Fruit fly (Drosophila melanogaster) whole organism, embryonic: Measurements from ENCODE around the gene alphaCOP.
A peak's percentile ranks its signal among the peaks of the same experiment; 100 is the strongest.

Experiments
- Adf1 ChIP-seq: fragments of 200-800 bp; sonication (Bioruptor generic); IDR thresholded peaks from 2 replicates; pipeline ENCODE4 v1.3.6; 2022; ENCODE audit warnings: missing biosample characterization, missing genetic modification characterization
- BEAF-32 ChIP-seq: fragments of 200-800 bp; sonication (Bioruptor generic); optimal IDR thresholded peaks from 3 replicates; lab custom pipeline; 2017; ENCODE audit warnings: missing biosample characterization, missing genetic modification characterization, mild to moderate bottlenecking, moderate library complexity, missing genetic modification reagents
- CG10565 ChIP-seq: fragments of 200-800 bp; sonication (Bioruptor generic); optimal IDR thresholded peaks from 3 replicates; lab custom pipeline; 2016; ENCODE audit warnings: missing biosample characterization, mild to moderate bottlenecking, missing genetic modification characterization
- CG11085 ChIP-seq: fragments of 200-800 bp; sonication (Bioruptor generic); IDR thresholded peaks from 2 replicates; pipeline ENCODE4 v1.3.6; 2022; ENCODE audit warnings: missing biosample characterization, missing genetic modification characterization
- CG12071 ChIP-seq: fragments of 200-800 bp; sonication (Bioruptor generic); optimal IDR thresholded peaks from 3 replicates; lab custom pipeline; 2018; ENCODE audit warnings: missing biosample characterization, mild to moderate bottlenecking, missing genetic modification characterization
- CG12769 ChIP-seq: fragments of 200-800 bp; sonication (Bioruptor generic); optimal IDR thresholded peaks from 2 replicates; lab custom pipeline; 2019; ENCODE audit warnings: missing biosample characterization, mild to moderate bottlenecking, missing genetic modification characterization, moderate library complexity
- CG14965 ChIP-seq: fragments of 200-800 bp; sonication (Bioruptor generic); optimal IDR thresholded peaks from 2 replicates; lab custom pipeline; 2016; ENCODE audit warnings: missing biosample characterization, missing genetic modification characterization, borderline replicate concordance
- CG15479 ChIP-seq: fragments of 200-800 bp; sonication (Bioruptor generic); optimal IDR thresholded peaks from 3 replicates; lab custom pipeline; 2019; ENCODE audit warnings: missing biosample characterization, mild to moderate bottlenecking, missing genetic modification characterization, moderate library complexity
- CG17568 ChIP-seq: fragments of 200-800 bp; sonication (Bioruptor generic); optimal IDR thresholded peaks from 2 replicates; lab custom pipeline; 2018; ENCODE audit warnings: missing biosample characterization, mild to moderate bottlenecking, missing genetic modification characterization, moderate library complexity
- CG2120 ChIP-seq: fragments of 200-800 bp; sonication (Bioruptor generic); optimal IDR thresholded peaks from 3 replicates; lab custom pipeline; 2016; ENCODE audit warnings: missing biosample characterization, missing genetic modification characterization
- CG2889 ChIP-seq: fragments of 200-800 bp; sonication (Bioruptor generic); IDR thresholded peaks from 3 replicates; pipeline ENCODE4 v1.3.6; 2022; ENCODE audit warnings: missing biosample characterization, missing genetic modification characterization
- CG34422 ChIP-seq: fragments of 200-800 bp; sonication (Bioruptor generic); IDR thresholded peaks from 3 replicates; pipeline ENCODE4 v1.3.6; 2022; ENCODE audit warnings: missing biosample characterization, missing genetic modification characterization
- CG3726 ChIP-seq: fragments of 200-800 bp; sonication (Bioruptor generic); IDR thresholded peaks from 3 replicates; pipeline ENCODE4, ENCODE4 v1.3.6; 2022; ENCODE audit warnings: missing biosample characterization, missing genetic modification characterization
- CG4328 ChIP-seq: fragments of 200-800 bp; sonication (Bioruptor generic); optimal IDR thresholded peaks from 3 replicates; lab custom pipeline; 2017; ENCODE audit warnings: missing biosample characterization, missing genetic modification reagents, missing genetic modification characterization
- CG43689 ChIP-seq: fragments of 200-800 bp; sonication (Bioruptor generic); IDR thresholded peaks from 2 replicates; pipeline ENCODE4 v1.3.6; 2022; ENCODE audit warnings: missing biosample characterization, missing genetic modification characterization
- CG5953 ChIP-seq: fragments of 200-800 bp; sonication (Bioruptor generic); IDR thresholded peaks from 2 replicates; pipeline ENCODE4 v1.3.6; 2022; ENCODE audit warnings: missing biosample characterization, missing genetic modification characterization
- CG6254 ChIP-seq: fragments of 200-800 bp; sonication (Bioruptor generic); optimal IDR thresholded peaks from 3 replicates; lab custom pipeline; 2017; ENCODE audit warnings: mild to moderate bottlenecking, missing biosample characterization, missing genetic modification reagents, missing genetic modification characterization
- CG6813 ChIP-seq: fragments of 200-800 bp; sonication (Bioruptor generic); optimal IDR thresholded peaks from 2 replicates; lab custom pipeline; 2017; ENCODE audit warnings: missing biosample characterization, missing genetic modification characterization, mild to moderate bottlenecking, moderate library complexity, missing genetic modification reagents
- CG6854 ChIP-seq: fragments of 200-800 bp; sonication (Bioruptor generic); optimal IDR thresholded peaks from 3 replicates; lab custom pipeline; 2017; ENCODE audit warnings: missing biosample characterization, mild to moderate bottlenecking, missing genetic modification characterization
- CG7357 ChIP-seq: fragments of 200-800 bp; sonication (Bioruptor generic); IDR thresholded peaks from 3 replicates; pipeline ENCODE4 v1.3.6; 2022; ENCODE audit warnings: missing biosample characterization, missing genetic modification characterization
- CG9437 ChIP-seq: fragments of 200-800 bp; sonication (Bioruptor generic); optimal IDR thresholded peaks from 2 replicates; lab custom pipeline; 2018; ENCODE audit warnings: missing biosample characterization, mild to moderate bottlenecking, missing genetic modification characterization
- CG9932 ChIP-seq: fragments of 200-800 bp; sonication (Bioruptor generic); IDR thresholded peaks from 2 replicates; pipeline ENCODE4 v1.3.6; 2022; ENCODE audit warnings: missing biosample characterization, missing genetic modification characterization
- CkIIα-i1 ChIP-seq: fragments of 200-800 bp; sonication (Bioruptor generic); IDR thresholded peaks from 2 replicates; pipeline ENCODE4 v1.3.6; 2022; ENCODE audit warnings: missing biosample characterization, missing genetic modification characterization
- CrebB ChIP-seq: fragments of 200-800 bp; sonication (Bioruptor generic); optimal IDR thresholded peaks from 3 replicates; lab custom pipeline; 2018; ENCODE audit warnings: missing biosample characterization, mild to moderate bottlenecking, missing genetic modification characterization
- Dad ChIP-seq: fragments of 200-800 bp; sonication (Bioruptor generic); optimal IDR thresholded peaks from 3 replicates; lab custom pipeline; 2016; ENCODE audit warnings: missing biosample characterization, missing genetic modification characterization
- H15 ChIP-seq: fragments of 200-800 bp; sonication (Bioruptor generic); IDR thresholded peaks from 3 replicates; pipeline ENCODE4 v1.3.6; 2022; ENCODE audit warnings: missing biosample characterization, missing genetic modification characterization
- HLH3B ChIP-seq: fragments of 200-800 bp; sonication (Bioruptor generic); IDR thresholded peaks from 2 replicates; pipeline ENCODE4 v1.3.6; 2022; ENCODE audit warnings: missing biosample characterization, missing genetic modification characterization
- Hsf ChIP-seq: fragments of 200-800 bp; sonication (Bioruptor generic); optimal IDR thresholded peaks from 3 replicates; lab custom pipeline; 2016; ENCODE audit warnings: missing biosample characterization, missing genetic modification characterization
- NK7.1 ChIP-seq: fragments of 200-800 bp; sonication (Bioruptor generic); optimal IDR thresholded peaks from 3 replicates; lab custom pipeline; 2016; ENCODE audit warnings: missing biosample characterization, missing genetic modification characterization
- Ptx1 ChIP-seq: fragments of 200-800 bp; sonication (Bioruptor generic); IDR thresholded peaks from 2 replicates; pipeline ENCODE4 v1.3.6; 2022; ENCODE audit warnings: missing biosample characterization, missing genetic modification characterization
- Sin3A ChIP-seq: fragments of >200 bp; optimal IDR thresholded peaks from 2 replicates; lab custom pipeline; 2018
- Taf1 ChIP-seq: fragments of 200-800 bp; sonication (Bioruptor generic); IDR thresholded peaks from 2 replicates; pipeline ENCODE4 v1.3.6; 2022; ENCODE audit warnings: missing biosample characterization, missing genetic modification characterization
- YL-1 ChIP-seq: fragments of 200-800 bp; sonication (Bioruptor generic); optimal IDR thresholded peaks from 3 replicates; lab custom pipeline; 2017; ENCODE audit warnings: missing biosample characterization, mild to moderate bottlenecking, missing genetic modification characterization
- ash1 ChIP-seq: fragments of 200-800 bp; sonication (Bioruptor generic); optimal IDR thresholded peaks from 2 replicates; lab custom pipeline; 2018; ENCODE audit warnings: missing biosample characterization, mild to moderate bottlenecking, missing genetic modification characterization
- bowl ChIP-seq: fragments of 200-800 bp; sonication (Bioruptor generic); IDR thresholded peaks from 2 replicates; pipeline ENCODE4 v1.3.6; 2022; ENCODE audit warnings: missing biosample characterization, missing genetic modification characterization
- br ChIP-seq: fragments of >200 bp; optimal IDR thresholded peaks from 2 replicates; lab custom pipeline; 2017
- eyg ChIP-seq: fragments of 200-800 bp; sonication (Bioruptor generic); optimal IDR thresholded peaks from 3 replicates; lab custom pipeline; 2016; ENCODE audit warnings: missing biosample characterization, missing genetic modification characterization
- gt ChIP-seq: fragments of 200-800 bp; sonication (Bioruptor generic); IDR thresholded peaks from 2 replicates; pipeline ENCODE4 v1.3.6; 2022; ENCODE audit warnings: missing biosample characterization, missing genetic modification characterization
- hkb ChIP-seq, 2 experiments: fragments of 200-800 bp in 1 of 2; fragments of >200 bp in 1 of 2; sonication (Bioruptor generic) in 1 of 2; IDR thresholded peaks in 1 of 2; optimal IDR thresholded peaks in 1 of 2; 2 replicates each; pipeline versions ENCODE4 v1.3.6 to Lab custom; 2017 to 2022; ENCODE audit warnings: missing biosample characterization in 1 of 2, missing genetic modification characterization in 1 of 2
- ken ChIP-seq: fragments of 200-800 bp; sonication (Bioruptor generic); IDR thresholded peaks from 3 replicates; pipeline ENCODE4 v1.3.6; 2022; ENCODE audit warnings: missing biosample characterization, missing genetic modification characterization
- klu ChIP-seq: fragments of 200-800 bp; sonication (Bioruptor generic); IDR thresholded peaks from 2 replicates; pipeline ENCODE4 v1.3.6; 2022; ENCODE audit warnings: missing biosample characterization, missing genetic modification characterization
- nom ChIP-seq: fragments of 200-800 bp; sonication (Bioruptor generic); optimal IDR thresholded peaks from 2 replicates; lab custom pipeline; 2017; ENCODE audit warnings: missing biosample characterization, missing genetic modification characterization, mild to moderate bottlenecking, moderate library complexity, missing genetic modification reagents
- pros ChIP-seq: fragments of 200-800 bp; sonication (Bioruptor generic); optimal IDR thresholded peaks from 3 replicates; lab custom pipeline; 2019; ENCODE audit warnings: missing biosample characterization, mild to moderate bottlenecking, missing genetic modification characterization, moderate library complexity
- salm ChIP-seq: fragments of 200-800 bp; sonication (Bioruptor generic); optimal IDR thresholded peaks from 2 replicates; lab custom pipeline; 2018; ENCODE audit warnings: missing biosample characterization, mild to moderate bottlenecking, missing genetic modification characterization
- sim ChIP-seq: fragments of 200-800 bp; sonication (Bioruptor generic); IDR thresholded peaks from 2 replicates; pipeline ENCODE4 v1.3.6; 2022; ENCODE audit warnings: missing biosample characterization, missing genetic modification characterization
- slou ChIP-seq: fragments of 200-800 bp; sonication (Bioruptor generic); optimal IDR thresholded peaks from 3 replicates; lab custom pipeline; 2016; ENCODE audit warnings: missing biosample characterization, missing genetic modification characterization
- so ChIP-seq: fragments of 200-800 bp; sonication (Bioruptor generic); IDR thresholded peaks from 3 replicates; pipeline ENCODE4 v1.3.6; 2022; ENCODE audit warnings: missing biosample characterization, missing genetic modification characterization
- sug ChIP-seq: fragments of 200-800 bp; optimal IDR thresholded peaks from 2 replicates; lab custom pipeline; 2019; ENCODE audit warnings: missing biosample characterization, mild to moderate bottlenecking, missing genetic modification characterization, moderate library complexity
- tap ChIP-seq: fragments of 200-800 bp; optimal IDR thresholded peaks from 3 replicates; lab custom pipeline; 2019; ENCODE audit warnings: missing biosample characterization, mild to moderate bottlenecking, missing genetic modification characterization, moderate library complexity
- usp ChIP-seq: fragments of >200 bp; optimal IDR thresholded peaks from 2 replicates; lab custom pipeline; 2017; ENCODE audit warnings: missing biosample characterization, missing genetic modification characterization
- vfl ChIP-seq: fragments of 200-800 bp; sonication (Bioruptor generic); optimal IDR thresholded peaks from 2 replicates; lab custom pipeline; 2016; ENCODE audit warnings: missing biosample characterization, missing genetic modification characterization
- zfh2 ChIP-seq: fragments of 200-800 bp; sonication (Bioruptor generic); optimal IDR thresholded peaks from 2 replicates; lab custom pipeline; 2016; ENCODE audit warnings: missing biosample characterization, missing genetic modification characterization

Gene alphaCOP

dm6 chr3L:1609611-1610010, 35.4 kb downstream of the alphaCOP start (continued):
- TF ChIP-seq sim (no peak), NK7.1 (GFP tag; lab: Kevin White, UChicago) (no peak), CrebB (no peak), CG43689 (GFP tag; lab: Robert Waterston, UW) (no peak), CG9437 (GFP tag; lab: Kevin White, UChicago) (peak; percentile 4), Ptx1 (peak; percentile 57), Dad (GFP tag; lab: Kevin White, UChicago) (peak; percentile 3), CG7357 (GFP tag; lab: Robert Waterston, UW) (0 out of 3 replicates have a peak, but pooled peaks have one; percentile 30), salm (no peak), tap (tag; lab: Kevin White, UChicago) (no peak), CG6813 (GFP tag; lab: Kevin White, UChicago) (no peak), CG2120 (peak; percentile 75), slou (no peak), CG11085 (GFP tag; lab: Robert Waterston, UW) (0 out of 2 replicates have a peak, but pooled peaks have one; percentile 38), YL-1 (GFP tag; lab: Kevin White, UChicago) (no peak), vfl (no peak), CG17568 (GFP tag; lab: Kevin White, UChicago) (no peak), Sin3A (no peak), Taf1 (0 out of 2 replicates have a peak, but pooled peaks have one; percentile 10), bowl (GFP tag; lab: Robert Waterston, UW) (no peak), CG14965 (no peak), Adf1 (GFP tag; lab: Robert Waterston, UW) (no peak), CG9932 (peak; percentile 68), sug (tag; lab: Kevin White, UChicago) (no peak), nom (GFP tag; lab: Kevin White, UChicago) (no peak), CG15479 (GFP tag; lab: Kevin White, UChicago) (no peak), CG6254 (GFP tag; lab: Kevin White, UChicago) (no peak), CG4328 (GFP tag; lab: Kevin White, UChicago) (no peak), ken (GFP tag; lab: Robert Waterston, UW) (no peak), CG34422 (0 out of 3 replicates have a peak, but pooled peaks have one; percentile 31), gt (GFP tag; lab: Robert Waterston, UW) (no peak), H15 (GFP tag; lab: Robert Waterston, UW) (peak; percentile 43; the same call in 1 of the 3 replicates), hkb (optimal IDR thresholded peaks at IDR 0.05; lab: Kevin White, UChicago) (no peak), hkb (GFP tag; IDR thresholded peaks at IDR 0.05; lab: Robert Waterston, UW) (peak; percentile 34; the same call in 1 of the 2 replicates), CG10565 (no peak), CG2889 (GFP tag; lab: Robert Waterston, UW) (0 out of 3 replicates have a peak, but pooled peaks have one; percentile 14), CG5953 (GFP tag; lab: Robert Waterston, UW) (no peak), CkIIα-i1 (no peak), ash1 (GFP tag; lab: Kevin White, UChicago) (no peak), CG3726 (no peak), eyg (no peak), zfh2 (GFP tag; lab: Kevin White, UChicago) (peak; percentile 16), CG12769 (no peak), HLH3B (GFP tag; lab: Robert Waterston, UW) (no peak), so (GFP tag; lab: Robert Waterston, UW) (0 out of 3 replicates have a peak, but pooled peaks have one; percentile 10), usp (GFP tag; lab: Kevin White, UChicago) (no peak), CG12071 (GFP tag; lab: Kevin White, UChicago) (no peak), klu (GFP tag; lab: Robert Waterston, UW) (peak; percentile 54), CG6854 (GFP tag; lab: Kevin White, UChicago) (no peak), br (no peak), pros (GFP tag; lab: Kevin White, UChicago) (no peak), Hsf (GFP tag; lab: Kevin White, UChicago) (peak; percentile 4), BEAF-32 (GFP tag; lab: Kevin White, UChicago) (no peak)
